Fruit fly (Drosophila melanogaster) whole organism, adult: ENCODE data around the gene Las.

Source experiments
- CG12768 ChIP-seq: fragments of 200-800 bp; sonication (Bioruptor generic); optimal IDR thresholded peaks from 2 replicates; lab custom pipeline; 2017; ENCODE audit warnings: missing biosample characterization, missing genetic modification characterization, mild to moderate bottlenecking, moderate library complexity, missing genetic modification reagents
- CG1620 ChIP-seq: fragments of 200-800 bp; sonication (Bioruptor generic); optimal IDR thresholded peaks from 2 replicates; lab custom pipeline; 2016; ENCODE audit warnings: missing biosample characterization, missing genetic modification characterization
- CG33017 ChIP-seq: fragments of 200-800 bp; sonication (Bioruptor generic); optimal IDR thresholded peaks from 2 replicates; lab custom pipeline; 2018; ENCODE audit warnings: missing biosample characterization, mild to moderate bottlenecking, missing genetic modification characterization, moderate library complexity
- CG5204 ChIP-seq: fragments of 200-800 bp; sonication (Bioruptor generic); optimal IDR thresholded peaks from 2 replicates; lab custom pipeline; 2016; ENCODE audit warnings: missing biosample characterization, missing genetic modification characterization
- Mnt ChIP-seq: fragments of 200-800 bp; sonication (Bioruptor generic); optimal IDR thresholded peaks from 2 replicates; lab custom pipeline; 2016; ENCODE audit warnings: missing biosample characterization, mild to moderate bottlenecking, missing genetic modification characterization
- bab1 ChIP-seq: fragments of 200-800 bp; sonication (Bioruptor generic); optimal IDR thresholded peaks from 3 replicates; lab custom pipeline; 2019; ENCODE audit warnings: missing biosample characterization, mild to moderate bottlenecking, missing genetic modification characterization, moderate library complexity
- cic ChIP-seq: fragments of 200-800 bp; sonication (Bioruptor generic); optimal IDR thresholded peaks from 2 replicates; lab custom pipeline; 2017; ENCODE audit warnings: missing biosample characterization, mild to moderate bottlenecking, missing genetic modification characterization, moderate library complexity
- cnc ChIP-seq, 2 experiments: fragments of >200 bp; optimal IDR thresholded peaks; 2 replicates each; lab custom pipeline; 2017
- kay ChIP-seq: fragments of 200-800 bp; sonication (Bioruptor generic); peaks from one replicate; lab custom pipeline; 2016; ENCODE audit warnings: missing biosample characterization, missing genetic modification characterization, borderline replicate concordance
- pad ChIP-seq: fragments of 200-800 bp; sonication (Bioruptor generic); optimal IDR thresholded peaks from 3 replicates; lab custom pipeline; 2017; ENCODE audit warnings: missing biosample characterization, missing genetic modification characterization, mild to moderate bottlenecking, moderate library complexity, missing genetic modification reagents
- tj ChIP-seq: fragments of 200-800 bp; sonication (Bioruptor generic); optimal IDR thresholded peaks from 3 replicates; lab custom pipeline; 2017; ENCODE audit warnings: missing biosample characterization, mild to moderate bottlenecking, missing genetic modification characterization, moderate library complexity

dm6 chr3L:20402665-20403492 is 29.3 kb downstream of the Las start:
- no peak for TF ChIP-seq kay (GFP tag; lab: Kevin White, UChicago)
- TF ChIP-seq CG33017 = no peak
- TF ChIP-seq CG1620 (GFP tag; lab: Kevin White, UChicago) = no peak
- TF ChIP-seq CG5204 (GFP tag; lab: Kevin White, UChicago) = no peak
- TF ChIP-seq Mnt (GFP tag; lab: Kevin White, UChicago) = no peak
- TF ChIP-seq cic (GFP tag; lab: Kevin White, UChicago) = no peak
- TF ChIP-seq cnc (optimal IDR thresholded peaks at IDR 0.05; lab: Kevin White, UChicago) = no peak
- TF ChIP-seq tj (GFP tag; lab: Kevin White, UChicago) = no peak
- no peak for TF ChIP-seq pad
- no peak for TF ChIP-seq bab1
- no peak for TF ChIP-seq CG12768
